Worm (Caenorhabditis elegans) whole organism, L4/young adult: ENCODE results near the gene F36H9.2.

Source experiments
- W03F9.2 ChIP-seq: fragments of 150-350 bp; optimal IDR thresholded peaks from 2 replicates; lab custom pipeline; 2014; ENCODE audit warnings: missing biosample characterization, missing genetic modification characterization
- dao-5 ChIP-seq: sonication (generic microtip); optimal IDR thresholded peaks from 2 replicates; lab custom pipeline; 2016; ENCODE audit warnings: missing genotype, missing genetic modification characterization, moderate library complexity, missing compliant biosample characterization

DNA sequence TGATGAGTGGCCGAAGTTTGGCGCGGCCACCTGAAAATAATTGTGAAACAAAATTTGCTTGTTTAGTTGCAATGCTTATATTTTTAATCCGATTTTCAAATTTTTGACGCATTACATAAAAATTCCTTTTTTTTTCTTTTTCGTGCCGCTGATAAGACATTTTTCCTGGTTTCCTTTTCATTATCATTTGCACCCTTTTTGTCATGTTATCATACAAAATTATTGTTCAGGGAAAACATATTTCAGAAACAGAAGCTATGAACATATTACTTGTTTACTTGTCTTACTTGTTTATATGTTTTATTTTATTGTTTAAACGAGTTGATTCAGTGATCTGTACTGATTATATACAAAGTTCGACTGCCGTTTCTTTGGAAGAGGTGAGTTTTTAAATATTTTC, 27.6 kb upstream of the F36H9.2 start, which contains the start of gene clec-205:
- TF ChIP-seq dao-5 (no peak), W03F9.2 (tag; lab: Kevin White, UChicago) (no peak)
